Worm (Caenorhabditis elegans): ENCODE results near the gene rde-4.

DNA sequence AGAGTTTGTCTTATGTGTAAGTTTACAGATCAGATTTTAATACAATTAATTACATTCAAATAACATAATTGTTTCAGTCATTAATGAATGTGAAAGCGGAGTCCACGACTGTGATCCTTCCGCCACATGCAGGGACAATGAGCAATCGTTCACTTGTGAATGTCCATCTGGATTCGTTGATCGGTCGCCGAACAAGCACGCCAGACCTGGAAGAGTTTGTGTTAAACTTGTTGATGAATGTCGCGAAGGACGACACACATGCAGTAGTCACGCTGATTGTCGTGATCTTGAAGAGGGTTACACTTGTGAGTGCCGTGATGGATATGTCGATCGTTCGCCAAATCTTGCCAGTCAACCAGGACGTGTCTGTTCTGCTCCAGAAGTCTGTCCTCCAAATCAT lies 39.9 kb downstream of the rde-4 start:
- TF ChIP-seq T23F11.4 (GFP tag; optimal IDR thresholded peaks at IDR 0.05): no peak
- no peak for TF ChIP-seq pros-1 (tag; optimal IDR thresholded peaks at IDR 0.05)
- TF ChIP-seq sox-4 (tag; optimal IDR thresholded peaks at IDR 0.05): no peak
- no peak for TF ChIP-seq lin-11 (tag; optimal IDR thresholded peaks at IDR 0.05)
- TF ChIP-seq hlh-6 (tag; optimal IDR thresholded peaks at IDR 0.05): no peak
- TF ChIP-seq mec-3 (tag; optimal IDR thresholded peaks at IDR 0.05; ENCODE audit: borderline replicate concordance): no peak

All from whole organism, late embryonic.